Worm (Caenorhabditis elegans) whole organism, mixed stage, embryonic: ENCODE data around the gene tbb-1.

Experiments
- M03D4.4 ChIP-seq: sonication (generic microtip); optimal IDR thresholded peaks from 2 replicates; lab custom pipeline; 2017; ENCODE audit warnings: mild to moderate bottlenecking, missing genetic modification characterization, missing compliant biosample characterization
- bed-3 ChIP-seq: fragments of 200-800 bp; sonication (Bioruptor generic); optimal IDR thresholded peaks from 3 replicates; lab custom pipeline; 2018; ENCODE audit warnings: mild to moderate bottlenecking, missing genetic modification characterization, moderate library complexity, missing compliant biosample characterization
- blmp-1 ChIP-seq: fragments of 150-350 bp; optimal IDR thresholded peaks from 2 replicates; lab custom pipeline; 2014; ENCODE audit warnings: missing biosample characterization, missing genetic modification characterization
- cnd-1 ChIP-seq: fragments of 200-800 bp; sonication (Bioruptor generic); optimal IDR thresholded peaks from 2 replicates; lab custom pipeline; 2018; ENCODE audit warnings: mild to moderate bottlenecking, missing genetic modification characterization, missing compliant biosample characterization
- drap-1 ChIP-seq: fragments of 200-800 bp; sonication (Bioruptor generic); optimal IDR thresholded peaks from 3 replicates; lab custom pipeline; 2018; ENCODE audit warnings: mild to moderate bottlenecking, missing genetic modification characterization, missing compliant biosample characterization
- lin-32 ChIP-seq: fragments of 200-800 bp; sonication (Bioruptor generic); optimal IDR thresholded peaks from 2 replicates; lab custom pipeline; 2018; ENCODE audit warnings: mild to moderate bottlenecking, missing genetic modification characterization, missing compliant biosample characterization
- nhr-12 ChIP-seq: fragments of 150-350 bp; optimal IDR thresholded peaks from 2 replicates; lab custom pipeline; 2014; ENCODE audit warnings: missing biosample characterization, missing genetic modification characterization
- nhr-28 ChIP-seq: fragments of 150-350 bp; optimal IDR thresholded peaks from 2 replicates; lab custom pipeline; 2014; ENCODE audit warnings: missing biosample characterization, missing genetic modification characterization
- snpc-4 ChIP-seq: fragments of 150-350 bp; optimal IDR thresholded peaks from 2 replicates; lab custom pipeline; 2014; ENCODE audit warnings: missing biosample characterization, missing genetic modification characterization
- unc-39 ChIP-seq: fragments of 150-350 bp; optimal IDR thresholded peaks from 2 replicates; lab custom pipeline; 2014; ENCODE audit warnings: missing biosample characterization, missing genetic modification characterization
- unc-62 ChIP-seq: fragments of 150-350 bp; optimal IDR thresholded peaks from 2 replicates; lab custom pipeline; 2014; ENCODE audit warnings: missing biosample characterization, missing genetic modification reagents, missing genetic modification characterization
- ztf-11 ChIP-seq: fragments of 150-350 bp; optimal IDR thresholded peaks from 2 replicates; lab custom pipeline; 2014; ENCODE audit warnings: missing biosample characterization, missing genetic modification characterization

DNA sequence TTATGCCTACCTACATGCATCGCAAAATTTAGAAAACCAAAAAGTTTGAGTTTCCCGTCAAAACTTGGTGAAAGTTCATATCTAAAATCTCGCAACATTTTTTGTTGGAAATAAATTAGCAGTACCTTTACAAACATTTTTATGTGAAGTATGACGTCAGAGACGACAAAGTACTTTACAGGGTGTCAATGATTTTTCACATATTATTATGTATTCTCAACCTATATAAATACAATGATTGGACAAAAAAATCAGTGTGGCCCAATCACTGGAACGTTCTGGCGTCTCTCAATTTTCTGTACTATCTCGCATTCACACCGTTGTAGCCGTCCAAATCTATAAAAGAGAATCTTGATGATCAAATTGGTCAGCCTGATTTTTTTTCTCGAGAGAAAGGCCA, 47.9 kb downstream of the tbb-1 start, which contains the start of the genes Y39A1A.18 and fmo-3:
- TF ChIP-seq lin-32 = no peak
- no peak for TF ChIP-seq blmp-1 (tag; lab: Kevin White, UChicago)
- no peak for TF ChIP-seq bed-3 (GFP tag; lab: Kevin White, UChicago)
- no peak for TF ChIP-seq M03D4.4 (tag; lab: Kevin White, UChicago)
- TF ChIP-seq unc-62 (GFP tag; lab: Kevin White, UChicago) = no peak
- no peak for TF ChIP-seq nhr-12 (tag; lab: Kevin White, UChicago)
- no peak for TF ChIP-seq nhr-28 (tag; lab: Kevin White, UChicago)
- no peak for TF ChIP-seq cnd-1
- TF ChIP-seq snpc-4 = no peak
- no peak for TF ChIP-seq drap-1 (GFP tag; lab: Kevin White, UChicago)
- no peak for TF ChIP-seq unc-39 (tag; lab: Kevin White, UChicago)
- TF ChIP-seq ztf-11 = no peak
